Fruit fly (Drosophila melanogaster) whole organism, wandering third instar larva: Measurements from ENCODE around the gene Nubp1.

ENCODE experiments used
- Abd-B ChIP-seq: fragments of >200 bp; optimal IDR thresholded peaks from 2 replicates; lab custom pipeline; 2017; ENCODE audit warnings: missing biosample characterization, missing genetic modification characterization
- CG32264 ChIP-seq: fragments of 200-800 bp; sonication (Bioruptor generic); optimal IDR thresholded peaks from 2 replicates; lab custom pipeline; 2016; ENCODE audit warnings: missing biosample characterization, missing genetic modification characterization
- CG9705 ChIP-seq: fragments of 200-800 bp; sonication (Bioruptor generic); optimal IDR thresholded peaks from 2 replicates; lab custom pipeline; 2018; ENCODE audit warnings: missing biosample characterization, mild to moderate bottlenecking, missing genetic modification characterization
- CrebA ChIP-seq: fragments of 200-800 bp; sonication (Bioruptor generic); optimal IDR thresholded peaks from 2 replicates; lab custom pipeline; 2016; ENCODE audit warnings: missing biosample characterization, mild to moderate bottlenecking, missing genetic modification characterization, borderline replicate concordance
- Dfd ChIP-seq: fragments of >200 bp; optimal IDR thresholded peaks from 2 replicates; lab custom pipeline; 2017; ENCODE audit warnings: missing biosample characterization, missing genetic modification characterization
- Dif ChIP-seq: fragments of 200-275, 200-300 bp; sonication (Bioruptor generic); optimal IDR thresholded peaks from 2 replicates; lab custom pipeline; 2018; ENCODE audit warnings: missing biosample characterization, missing genetic modification characterization; ENCODE audit not compliant: partially characterized antibody
- GATAd ChIP-seq: sonication (Bioruptor generic); optimal IDR thresholded peaks from 2 replicates; lab custom pipeline; 2016; ENCODE audit warnings: missing biosample characterization, missing genetic modification characterization
- HLH106 ChIP-seq: fragments of 200-800 bp; optimal IDR thresholded peaks from 3 replicates; lab custom pipeline; 2019; ENCODE audit warnings: missing biosample characterization, mild to moderate bottlenecking, missing genetic modification characterization, moderate library complexity
- Hnf4 ChIP-seq: fragments of 200-800 bp; sonication (Bioruptor generic); optimal IDR thresholded peaks from 2 replicates; lab custom pipeline; 2016; ENCODE audit warnings: missing biosample characterization, mild to moderate bottlenecking, missing genetic modification characterization
- Hr78 ChIP-seq: fragments of >200 bp; optimal IDR thresholded peaks from 2 replicates; lab custom pipeline; 2017; ENCODE audit warnings: missing biosample characterization, missing genetic modification characterization
- Hr83 ChIP-seq: fragments of 200-300 bp; sonication (Bioruptor generic); optimal IDR thresholded peaks from 2 replicates; lab custom pipeline; 2016; ENCODE audit warnings: missing biosample characterization, mild to moderate bottlenecking, missing genetic modification characterization, moderate library complexity; ENCODE audit not compliant: poor library complexity, severe bottlenecking
- Jra ChIP-seq: sonication (Bioruptor generic); optimal IDR thresholded peaks from 2 replicates; lab custom pipeline; 2016; ENCODE audit warnings: missing biosample characterization, missing genetic modification characterization
- Myc ChIP-seq: fragments of >200 bp; optimal IDR thresholded peaks from 2 replicates; lab custom pipeline; 2017
- N ChIP-seq: fragments of >200 bp; optimal IDR thresholded peaks from 2 replicates; lab custom pipeline; 2018; ENCODE audit warnings: missing biosample characterization, missing external identifiers, missing genetic modification characterization
- OdsH ChIP-seq: fragments of 200-800 bp; sonication (Bioruptor generic); optimal IDR thresholded peaks from 2 replicates; lab custom pipeline; 2016; ENCODE audit warnings: missing biosample characterization, mild to moderate bottlenecking, missing genetic modification characterization
- Rel ChIP-seq, 2 experiments: fragments of 200-800 bp; sonication (Bioruptor generic) in 1 of 2; optimal IDR thresholded peaks; 2 replicates in 1 of 2; 3 replicates in 1 of 2; lab custom pipeline; 2016 to 2019; ENCODE audit warnings: mild to moderate bottlenecking in 2 of 2, missing biosample characterization in 2 of 2, missing genetic modification characterization in 2 of 2, moderate library complexity in 1 of 2
- Sp1 ChIP-seq: fragments of 200-800 bp; sonication (Bioruptor generic); optimal IDR thresholded peaks from 3 replicates; lab custom pipeline; 2019; ENCODE audit warnings: missing biosample characterization, mild to moderate bottlenecking, missing genetic modification characterization, moderate library complexity
- Vsx2 ChIP-seq: fragments of 200-300, 225-300 bp; sonication (Bioruptor generic); optimal IDR thresholded peaks from 2 replicates; lab custom pipeline; 2018; ENCODE audit warnings: missing biosample characterization, missing genetic modification characterization; ENCODE audit not compliant: partially characterized antibody
- br ChIP-seq: fragments of 200-800 bp; sonication (Bioruptor generic); optimal IDR thresholded peaks from 2 replicates; lab custom pipeline; 2016; ENCODE audit warnings: missing biosample characterization, missing genetic modification characterization
- brk ChIP-seq: fragments of 200-800 bp; sonication (Bioruptor generic); optimal IDR thresholded peaks from 2 replicates; lab custom pipeline; 2016; ENCODE audit warnings: missing biosample characterization, mild to moderate bottlenecking, missing genetic modification characterization
- dl ChIP-seq, 2 experiments: fragments of 175-275, 200-275 bp in 1 of 2; fragments of 200-275 bp in 1 of 2; sonication (Bioruptor generic); optimal IDR thresholded peaks; lab custom pipeline; 2018; ENCODE audit warnings: mild to moderate bottlenecking in 2 of 2, missing biosample characterization in 2 of 2, missing genetic modification characterization in 2 of 2, moderate library complexity in 2 of 2; ENCODE audit not compliant: partially characterized antibody in 2 of 2, insufficient read depth in 1 of 2
- dmrt93B ChIP-seq: fragments of 200-800 bp; sonication (Bioruptor generic); optimal IDR thresholded peaks from 2 replicates; lab custom pipeline; 2018; ENCODE audit warnings: missing biosample characterization, mild to moderate bottlenecking, missing genetic modification characterization
- dsf ChIP-seq: sonication (Bioruptor generic); optimal IDR thresholded peaks from 2 replicates; lab custom pipeline; 2016; ENCODE audit warnings: missing biosample characterization, missing genetic modification characterization, borderline replicate concordance
- ey ChIP-seq: fragments of 200-800 bp; sonication (Bioruptor generic); optimal IDR thresholded peaks from 2 replicates; lab custom pipeline; 2016; ENCODE audit warnings: missing biosample characterization, missing genetic modification characterization
- foxo ChIP-seq, 2 experiments: fragments of 200-800 bp; sonication (Bioruptor generic); optimal IDR thresholded peaks; 2 replicates in 1 of 2; 3 replicates in 1 of 2; lab custom pipeline; 2016 to 2017; ENCODE audit warnings: missing biosample characterization in 2 of 2, missing genetic modification characterization in 2 of 2
- fru ChIP-seq: fragments of 200-800 bp; sonication (Bioruptor generic); optimal IDR thresholded peaks from 3 replicates; lab custom pipeline; 2016; ENCODE audit warnings: missing biosample characterization, mild to moderate bottlenecking, missing genetic modification characterization
- h ChIP-seq: fragments of 200-800 bp; sonication (Bioruptor generic); optimal IDR thresholded peaks from 3 replicates; lab custom pipeline; 2016; ENCODE audit warnings: missing biosample characterization, mild to moderate bottlenecking, missing genetic modification characterization
- jim ChIP-seq: fragments of 175-275, 200-325 bp; sonication (Bioruptor generic); optimal IDR thresholded peaks from 2 replicates; lab custom pipeline; 2016; ENCODE audit warnings: missing biosample characterization, mild to moderate bottlenecking, missing genetic modification characterization
- lola ChIP-seq: fragments of >200 bp; optimal IDR thresholded peaks from 2 replicates; lab custom pipeline; 2017; ENCODE audit warnings: missing biosample characterization, missing genetic modification characterization
- pan ChIP-seq: fragments of >200 bp; optimal IDR thresholded peaks from 2 replicates; lab custom pipeline; 2017
- psq ChIP-seq: fragments of 200-800 bp; sonication (Bioruptor generic); optimal IDR thresholded peaks from 3 replicates; lab custom pipeline; 2017; ENCODE audit warnings: missing biosample characterization, mild to moderate bottlenecking, missing genetic modification characterization, moderate library complexity
- rgr ChIP-seq: fragments of 200-800 bp; sonication (Bioruptor generic); optimal IDR thresholded peaks from 3 replicates; lab custom pipeline; 2016; ENCODE audit warnings: missing biosample characterization, mild to moderate bottlenecking, missing genetic modification characterization
- sage ChIP-seq: fragments of 200-800 bp; sonication (Bioruptor generic); optimal IDR thresholded peaks from 2 replicates; lab custom pipeline; 2016; ENCODE audit warnings: missing biosample characterization, mild to moderate bottlenecking, missing genetic modification characterization
- sv ChIP-seq: fragments of 200-800 bp; sonication (Bioruptor generic); optimal IDR thresholded peaks from 3 replicates; lab custom pipeline; 2016; ENCODE audit warnings: missing biosample characterization, missing genetic modification characterization
- usp ChIP-seq: fragments of >200 bp; optimal IDR thresholded peaks from 2 replicates; lab custom pipeline; 2017; ENCODE audit warnings: missing biosample characterization, missing genetic modification characterization
- woc ChIP-seq: sonication (Bioruptor generic); optimal IDR thresholded peaks from 2 replicates; lab custom pipeline; 2016; ENCODE audit warnings: missing biosample characterization, mild to moderate bottlenecking, missing genetic modification characterization

Gene Nubp1

DNA sequence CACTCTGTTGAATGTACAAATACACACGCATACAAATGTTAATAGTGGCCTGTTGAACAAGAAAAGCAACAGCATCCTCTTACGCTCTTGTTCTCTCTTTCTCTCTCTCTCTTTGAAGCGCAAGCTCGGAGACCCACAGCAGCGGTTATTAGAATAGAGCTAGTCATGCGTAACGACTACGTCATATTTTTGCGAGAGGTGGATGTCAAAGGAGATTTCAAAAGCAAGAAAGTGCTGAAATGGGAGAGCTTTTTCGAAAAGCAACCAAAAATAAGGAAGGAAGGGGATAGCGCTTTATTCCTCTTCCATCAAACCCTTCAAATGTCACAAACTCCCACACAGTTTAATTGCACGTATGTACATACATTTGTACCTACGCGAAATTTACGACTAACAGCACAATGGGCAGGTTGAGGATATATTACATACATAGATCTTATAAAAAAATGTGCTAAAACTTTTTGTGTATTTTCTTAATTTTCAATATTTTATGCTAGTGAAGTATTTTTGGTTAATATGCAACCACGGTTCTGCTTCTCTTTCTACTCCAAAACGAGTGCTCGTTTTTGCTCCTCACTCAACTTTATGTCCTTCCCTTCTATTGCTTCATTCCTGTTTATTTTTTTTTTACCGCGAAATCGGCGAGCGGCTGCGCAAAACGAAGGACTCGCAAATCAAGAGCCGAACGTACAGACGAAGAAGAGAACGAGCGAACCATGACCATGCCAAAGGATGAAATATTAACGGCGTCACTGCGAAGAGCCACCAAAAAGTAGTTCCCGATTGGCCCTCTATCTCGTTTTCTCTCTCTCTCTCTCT lies 42.3 kb upstream of the Nubp1 start:
- TF ChIP-seq Myc (lab: Kevin White, UChicago) (no peak), pan (lab: Kevin White, UChicago) (no peak), sv (GFP tag; lab: Kevin White, UChicago) (no peak), GATAd (no peak), usp (GFP tag; lab: Kevin White, UChicago) (no peak), h (GFP tag; lab: Kevin White, UChicago) (peak; percentile 73), ey (GFP tag; lab: Kevin White, UChicago) (peak; percentile 67), Hr78 (GFP tag; lab: Kevin White, UChicago) (no peak), br (peak; percentile 19), dsf (GFP tag; lab: Kevin White, UChicago) (no peak), Rel (GFP tag; optimal IDR thresholded peaks at IDR 0.05; lab: Kevin White, UChicago) (peak; percentile 51), Rel (tag; optimal IDR thresholded peaks at IDR 0.05; lab: Kevin White, UChicago) (no peak), fru (GFP tag; lab: Kevin White, UChicago) (peak; percentile 59), dmrt93B (GFP tag; lab: Kevin White, UChicago) (no peak), psq (GFP tag; lab: Kevin White, UChicago) (peak; percentile 96), sage (no peak), Hnf4 (GFP tag; lab: Kevin White, UChicago) (peak; percentile 30), Abd-B (no peak), Dif (GFP tag; lab: Kevin White, UChicago) (peak; percentile 41), dl (GFP tag; optimal IDR thresholded peaks at IDR 0.05; lab: Kevin White, UChicago; ENCODE audit: insufficient read depth in 1 of 2, partially characterized antibody in 2 of 2) (peak; percentile 25 to 65), Hr83 (GFP tag; lab: Kevin White, UChicago) (no peak), N (GFP tag; lab: Kevin White, UChicago) (no peak), Jra (GFP tag; lab: Kevin White, UChicago) (peak; percentile 30), woc (GFP tag; lab: Kevin White, UChicago) (peak; percentile 74), rgr (peak; percentile 48), Sp1 (GFP tag; lab: Kevin White, UChicago) (peak; percentile 4), CG9705 (GFP tag; lab: Kevin White, UChicago) (no peak), CG32264 (peak; percentile 19), brk (GFP tag; lab: Kevin White, UChicago) (no peak), foxo (GFP tag; optimal IDR thresholded peaks at IDR 0.05; lab: Kevin White, UChicago) (peak in 1 of 2 experiments; percentile 28), OdsH (GFP tag; lab: Kevin White, UChicago) (peak; percentile 44)

DNA sequence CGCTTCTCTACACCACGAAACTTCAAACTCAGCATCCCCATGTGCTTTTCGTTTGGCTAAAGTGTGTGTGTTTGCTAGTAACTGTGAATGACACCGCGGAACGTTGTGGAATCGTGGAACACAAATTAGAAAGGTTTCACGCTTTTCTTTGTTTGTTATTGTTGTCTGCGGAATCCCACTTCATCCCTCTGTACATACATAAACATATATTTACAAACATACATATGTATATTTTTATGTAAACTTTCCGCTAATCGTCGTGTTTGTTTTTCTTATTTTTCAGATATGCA lies 41.8 kb upstream of the Nubp1 start:
- TF ChIP-seq CG32264 = no peak
- no peak for TF ChIP-seq HLH106 (tag; lab: Kevin White, UChicago)
- no peak for TF ChIP-seq Myc (lab: Kevin White, UChicago)
- no peak for TF ChIP-seq Rel (GFP tag; optimal IDR thresholded peaks at IDR 0.05; lab: Kevin White, UChicago)
- TF ChIP-seq Rel (tag; optimal IDR thresholded peaks at IDR 0.05; lab: Kevin White, UChicago) = no peak
- no peak for TF ChIP-seq Dif (GFP tag; lab: Kevin White, UChicago)
- TF ChIP-seq Dfd = no peak
- TF ChIP-seq jim (GFP tag; lab: Kevin White, UChicago) = no peak
- no peak for TF ChIP-seq Hr78 (GFP tag; lab: Kevin White, UChicago)
- no peak for TF ChIP-seq Vsx2 (GFP tag; lab: Kevin White, UChicago)
- no peak for TF ChIP-seq Hnf4 (GFP tag; lab: Kevin White, UChicago)
- TF ChIP-seq sage = no peak
- TF ChIP-seq foxo (GFP tag; optimal IDR thresholded peaks at IDR 0.05; lab: Kevin White, UChicago) = no peak
- TF ChIP-seq CG9705 (GFP tag; lab: Kevin White, UChicago) = no peak
- no peak for TF ChIP-seq psq (GFP tag; lab: Kevin White, UChicago)
- no peak for TF ChIP-seq CrebA
- TF ChIP-seq lola (GFP tag; lab: Kevin White, UChicago) = no peak
- TF ChIP-seq usp (GFP tag; lab: Kevin White, UChicago) = no peak
- TF ChIP-seq dsf (GFP tag; lab: Kevin White, UChicago) = no peak
- no peak for TF ChIP-seq ey (GFP tag; lab: Kevin White, UChicago)
